Fruit fly (Drosophila melanogaster): ENCODE measurements around the gene Taf10b.

The Taf10b gene

dm6 chr2L:2767627-2768026, at the start of gene Taf10b, which contains the start of gene Taf10:
Taf10b (minus strand) TSS chr2L:2767845.
Taf10 (plus strand) TSS chr2L:2767890.
- TF ChIP-seq Adf1 (GFP tag; IDR thresholded peaks at IDR 0.05), result 0 out of 2 replicates have a peak, but pooled peaks have one; percentile 7
- TF ChIP-seq ems (GFP tag; optimal IDR thresholded peaks at IDR 0.05), result no peak
- TF ChIP-seq CG16813 (GFP tag; IDR thresholded peaks at IDR 0.05; ENCODE audit: partially characterized antibody), result peak; percentile 73
- TF ChIP-seq CG15011 (GFP tag; optimal IDR thresholded peaks at IDR 0.05), result no peak
- TF ChIP-seq YL-1 (GFP tag; optimal IDR thresholded peaks at IDR 0.05), result peak; percentile 73
- TF ChIP-seq CG13624 (GFP tag; optimal IDR thresholded peaks at IDR 0.05), result peak; percentile 21
- peak; percentile 91 for TF ChIP-seq CG13287 (GFP tag; IDR thresholded peaks at IDR 0.05; ENCODE audit: partially characterized antibody)
- no peak for TF ChIP-seq otp (GFP tag; IDR thresholded peaks at IDR 0.05)
- TF ChIP-seq peb (GFP tag; IDR thresholded peaks at IDR 0.05), result no peak
- peak; percentile 76 for TF ChIP-seq pzg (GFP tag; optimal IDR thresholded peaks at IDR 0.05)
- peak; percentile 34 for TF ChIP-seq CG17186 (GFP tag; optimal IDR thresholded peaks at IDR 0.05)
- peak; percentile 93 for TF ChIP-seq HLH4C (GFP tag; IDR thresholded peaks at IDR 0.05; ENCODE audit: partially characterized antibody)
- peak; percentile 50 for TF ChIP-seq CG2129 (GFP tag; IDR thresholded peaks at IDR 0.05; ENCODE audit: partially characterized antibody)
- peak; percentile 61; the same call in 2 of the 3 replicates for TF ChIP-seq knrl (GFP tag; IDR thresholded peaks at IDR 0.05; ENCODE audit: partially characterized antibody)
- TF ChIP-seq CG7357 (GFP tag; IDR thresholded peaks at IDR 0.05), result no peak
- peak; percentile 48 for TF ChIP-seq sd (tag; optimal IDR thresholded peaks at IDR 0.05)
- TF ChIP-seq CrebB (tag; optimal IDR thresholded peaks at IDR 0.05), result peak; percentile 37
- peak; percentile 6 for TF ChIP-seq ERR (GFP tag; optimal IDR thresholded peaks at IDR 0.05)
- TF ChIP-seq CG32532 (GFP tag; IDR thresholded peaks at IDR 0.05), result 0 out of 2 replicates have a peak, but pooled peaks have one; percentile 12
- TF ChIP-seq Sry-δ (GFP tag; optimal IDR thresholded peaks at IDR 0.05), result peak; percentile 93
- TF ChIP-seq Rfx (GFP tag; IDR thresholded peaks at IDR 0.05), result peak; percentile 27; the same call in 1 of the 2 replicates
- peak; percentile 88 for TF ChIP-seq zen2 (GFP tag; IDR thresholded peaks at IDR 0.05; ENCODE audit: partially characterized antibody)
- peak; percentile 41 for TF ChIP-seq CG13296 (GFP tag; optimal IDR thresholded peaks at IDR 0.05)
- TF ChIP-seq exex (tag; optimal IDR thresholded peaks at IDR 0.05), result peak; percentile 48
- peak; percentile 81 for TF ChIP-seq Scr (GFP tag; IDR thresholded peaks at IDR 0.05; ENCODE audit: partially characterized antibody)
- TF ChIP-seq nmo (GFP tag; optimal IDR thresholded peaks at IDR 0.05), result peak; percentile 25
- no peak for TF ChIP-seq CG3065 (GFP tag; optimal IDR thresholded peaks at IDR 0.05)
- TF ChIP-seq trem (tag; optimal IDR thresholded peaks at IDR 0.05), result peak; percentile 69
- peak; percentile 36 for TF ChIP-seq HmgZ (tag; optimal IDR thresholded peaks at IDR 0.05)
- peak in 1 of 2 experiments; percentile 0 for TF ChIP-seq Hr51 (GFP tag; optimal IDR thresholded peaks at IDR 0.05)
- TF ChIP-seq Eip74EF (GFP tag; optimal IDR thresholded peaks at IDR 0.05), result peak in 1 of 2 experiments; percentile 5
- peak; percentile 66 for TF ChIP-seq CG12659 (GFP tag; optimal IDR thresholded peaks at IDR 0.05)
- TF ChIP-seq CG5953 (GFP tag; IDR thresholded peaks at IDR 0.05), result no peak
- peak; percentile 84 for TF ChIP-seq CG2116 (GFP tag; optimal IDR thresholded peaks at IDR 0.05)
- TF ChIP-seq ato (GFP tag; IDR thresholded peaks at IDR 0.05; ENCODE audit: partially characterized antibody), result peak; percentile 80
- 0 out of 2 replicates have a peak, but pooled peaks have one; percentile 24 for TF ChIP-seq HLH3B (GFP tag; IDR thresholded peaks at IDR 0.05)
- peak; percentile 77 for TF ChIP-seq stwl (tag; optimal IDR thresholded peaks at IDR 0.05)
- TF ChIP-seq Nf-YC (tag; optimal IDR thresholded peaks at IDR 0.05), result peak; percentile 36
- peak; percentile 91 for TF ChIP-seq MBD-R2 (GFP tag; IDR thresholded peaks at IDR 0.05)
- peak; percentile 82 for TF ChIP-seq Bgb (GFP tag; IDR thresholded peaks at IDR 0.05; ENCODE audit: partially characterized antibody)
- TF ChIP-seq B-H2 (GFP tag; optimal IDR thresholded peaks at IDR 0.05), result peak; percentile 19
- TF ChIP-seq nau (GFP tag; optimal IDR thresholded peaks at IDR 0.05), result no peak
- TF ChIP-seq CG34224 (GFP tag; IDR thresholded peaks at IDR 0.05; ENCODE audit: partially characterized antibody), result peak; percentile 95
- TF ChIP-seq CG10543 (GFP tag; optimal IDR thresholded peaks at IDR 0.05), result peak; percentile 4
- TF ChIP-seq CG2712 (tag; optimal IDR thresholded peaks at IDR 0.05), result peak; percentile 21
- peak; percentile 76 for TF ChIP-seq mld (GFP tag; IDR thresholded peaks at IDR 0.05; ENCODE audit: partially characterized antibody)
- TF ChIP-seq Fer1 (GFP tag; optimal IDR thresholded peaks at IDR 0.05), result peak; percentile 57
- peak; percentile 56; the same call in 2 of the 3 replicates for TF ChIP-seq CG34422 (GFP tag; IDR thresholded peaks at IDR 0.05)

Data from whole organism, embryonic.